Worm (Caenorhabditis elegans) whole organism, young adult: ENCODE data around the gene dcs-1.

ENCODE experiments used
- F52B5.7 ChIP-seq: sonication (generic microtip); optimal IDR thresholded peaks from 2 replicates; lab custom pipeline; 2016; ENCODE audit warnings: mild to moderate bottlenecking, missing genetic modification characterization, missing compliant biosample characterization
- Y53G8AR.9 ChIP-seq: fragments of 200-800 bp; sonication (Bioruptor generic); conservative IDR thresholded peaks from 2 replicates; pipeline ENCODE4 v1.3.6; 2022; ENCODE audit warnings: missing genetic modification reagents, missing genetic modification characterization, missing compliant biosample characterization
- egl-44 ChIP-seq: fragments of 200-800 bp; sonication (Bioruptor generic); IDR thresholded peaks from 2 replicates; pipeline ENCODE4 v1.3.6; 2022; ENCODE audit warnings: missing genetic modification reagents, missing genetic modification characterization, missing compliant biosample characterization
- fkh-3 ChIP-seq: sonication (generic microtip); optimal IDR thresholded peaks from 2 replicates; lab custom pipeline; 2016; ENCODE audit warnings: mild to moderate bottlenecking, missing genetic modification characterization, missing compliant biosample characterization
- nhr-90 ChIP-seq: sonication (generic microtip); optimal IDR thresholded peaks from 2 replicates; lab custom pipeline; 2016; ENCODE audit warnings: missing genotype, mild to moderate bottlenecking, missing genetic modification characterization, missing compliant biosample characterization

ce11 chrV:20125137-20125536 lies 34.6 kb upstream of the dcs-1 start:
- TF ChIP-seq fkh-3 (tag; lab: Kevin White, UChicago): no peak
- TF ChIP-seq nhr-90 (tag; lab: Kevin White, UChicago): no peak
- TF ChIP-seq egl-44 (GFP tag; lab: Robert Waterston, UW): no peak
- TF ChIP-seq Y53G8AR.9 (GFP tag; lab: Robert Waterston, UW): no peak
- no peak for TF ChIP-seq F52B5.7
